Worm (Caenorhabditis elegans): ENCODE results near the gene C28A5.1.
A peak's percentile ranks its signal among the peaks of the same experiment; 100 is the strongest.

Gene C28A5.1

DNA sequence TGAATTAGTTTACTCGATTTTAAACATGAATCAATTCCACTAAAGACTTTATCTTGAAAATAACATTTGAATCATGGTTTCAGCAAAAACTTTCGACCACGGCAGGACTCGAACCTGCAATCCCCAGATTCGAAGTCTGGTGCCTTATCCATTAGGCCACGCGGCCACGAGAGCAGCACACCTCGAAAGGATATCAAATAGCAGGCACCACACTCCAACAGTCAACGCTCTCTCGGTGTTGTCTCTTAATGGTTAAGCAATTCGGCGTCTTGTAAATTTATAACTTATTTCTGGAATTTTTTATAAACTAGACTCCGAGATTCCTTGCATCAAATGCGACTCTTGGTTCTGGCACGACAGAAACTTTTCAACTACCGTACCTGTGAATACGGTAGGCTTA is 36.6 kb upstream of the C28A5.1 start (continued):
- TF ChIP-seq F57C9.4 (tag; optimal IDR thresholded peaks at IDR 0.05) (peak; percentile 72), ZK185.1 (tag; optimal IDR thresholded peaks at IDR 0.05; ENCODE audit: poor library complexity, severe bottlenecking) (peak; percentile 90), ets-4 (GFP tag; optimal IDR thresholded peaks at IDR 0.05) (no peak), sptf-2 (GFP tag; optimal IDR thresholded peaks at IDR 0.05) (no peak), bed-1 (GFP tag; IDR thresholded peaks at IDR 0.05) (peak; percentile 24; the same call in 1 of the 2 replicates), ceh-40 (GFP tag; IDR thresholded peaks at IDR 0.05) (0 out of 2 replicates have a peak, but pooled peaks have one; percentile 57), F23B12.7 (tag; optimal IDR thresholded peaks at IDR 0.05; ENCODE audit: insufficient read depth) (peak; percentile 93), ztf-6 (GFP tag; IDR thresholded peaks at IDR 0.05) (peak; percentile 59; the same call in 1 of the 2 replicates), ceh-27 (GFP tag; optimal IDR thresholded peaks at IDR 0.05) (peak; percentile 67), egrh-3 (GFP tag; IDR thresholded peaks at IDR 0.05) (no peak; the same call in 1 of the 2 replicates), cebp-1 (GFP tag; IDR thresholded peaks at IDR 0.05) (no peak), cebp-1 (tag; optimal IDR thresholded peaks at IDR 0.05) (peak; percentile 72), tbp1 (GFP tag; optimal IDR thresholded peaks at IDR 0.05) (peak; percentile 97), nhr-179 (tag; optimal IDR thresholded peaks at IDR 0.05) (no peak), ceh-79 (tag; optimal IDR thresholded peaks at IDR 0.05) (peak; percentile 70), dox-1 (GFP tag; IDR thresholded peaks at IDR 0.05) (peak; percentile 83), F39B2.1 (GFP tag; IDR thresholded peaks at IDR 0.05) (no peak), fkh-3 (tag; optimal IDR thresholded peaks at IDR 0.05) (peak; percentile 75), nhr-90 (tag; optimal IDR thresholded peaks at IDR 0.05) (peak; percentile 87), Y53G8AR.9 (GFP tag; conservative IDR thresholded peaks at IDR 0.05) (peak; percentile 67; the same call in 1 of the 2 replicates), B0261.1 (tag; optimal IDR thresholded peaks at IDR 0.05) (peak; percentile 93), repo-1 (tag; optimal IDR thresholded peaks at IDR 0.05) (peak; percentile 81), T26A5.8 (tag; optimal IDR thresholded peaks at IDR 0.05) (peak; percentile 70), lir-1 (GFP tag; conservative IDR thresholded peaks at IDR 0.05) (peak; percentile 61; the same call in 1 of the 2 replicates), efl-1 (GFP tag; optimal IDR thresholded peaks at IDR 0.05) (no peak), lsy-27 (tag; optimal IDR thresholded peaks at IDR 0.05; ENCODE audit: borderline replicate concordance, insufficient read depth) (no peak), bed-2 (GFP tag; IDR thresholded peaks at IDR 0.05) (no peak), unc-62 (GFP tag; optimal IDR thresholded peaks at IDR 0.05) (no peak), K11D2.4 (GFP tag; IDR thresholded peaks at IDR 0.05) (0 out of 2 replicates have a peak, but pooled peaks have one; percentile 45), hmg-1.2 (GFP tag; IDR thresholded peaks at IDR 0.05) (peak; percentile 75), D2030.7 (GFP tag; IDR thresholded peaks at IDR 0.05) (peak; percentile 55), dpl-1 (GFP tag; optimal IDR thresholded peaks at IDR 0.05) (no peak), madf-3 (GFP tag; IDR thresholded peaks at IDR 0.05) (0 out of 2 replicates have a peak, but pooled peaks have one; percentile 62), lin-40 (tag; optimal IDR thresholded peaks at IDR 0.05) (peak; percentile 74), hmg-20 (GFP tag; IDR thresholded peaks at IDR 0.05) (peak; percentile 54; the same call in 1 of the 2 replicates), rcor-1 (GFP tag; IDR thresholded peaks at IDR 0.05) (peak; percentile 81), mel-28 (tag; optimal IDR thresholded peaks at IDR 0.05; ENCODE audit: borderline replicate concordance) (no peak), cebp-2 (GFP tag; IDR thresholded peaks at IDR 0.05) (no peak), C06A6.2 (GFP tag; conservative IDR thresholded peaks at IDR 0.05) (peak; percentile 73), madf-10 (tag; optimal IDR thresholded peaks at IDR 0.05) (peak; percentile 72), pha-4 (tag; optimal IDR thresholded peaks at IDR 0.05) (no peak), B0019.2 (GFP tag; conservative IDR thresholded peaks at IDR 0.05) (peak; percentile 53; the same call in 1 of the 2 replicates), akir-1 (GFP tag; optimal IDR thresholded peaks at IDR 0.05) (no peak), hsf-1 (GFP tag; IDR thresholded peaks at IDR 0.05) (peak; percentile 46; the same call in 1 of the 2 replicates), rpc-1 (optimal IDR thresholded peaks at IDR 0.05) (peak; percentile 89), rpc-1 (tag; optimal IDR thresholded peaks at IDR 0.05) (peak; percentile 90), B0035.1 (tag; optimal IDR thresholded peaks at IDR 0.05) (peak; percentile 80), attf-3 (GFP tag; conservative IDR thresholded peaks at IDR 0.05) (no peak; the same call in 1 of the 2 replicates), mxl-1 (tag; optimal IDR thresholded peaks at IDR 0.05) (peak; percentile 78)
